Worm (Caenorhabditis elegans): ENCODE measurements around the gene H43I07.4.

Gene H43I07.4

DNA sequence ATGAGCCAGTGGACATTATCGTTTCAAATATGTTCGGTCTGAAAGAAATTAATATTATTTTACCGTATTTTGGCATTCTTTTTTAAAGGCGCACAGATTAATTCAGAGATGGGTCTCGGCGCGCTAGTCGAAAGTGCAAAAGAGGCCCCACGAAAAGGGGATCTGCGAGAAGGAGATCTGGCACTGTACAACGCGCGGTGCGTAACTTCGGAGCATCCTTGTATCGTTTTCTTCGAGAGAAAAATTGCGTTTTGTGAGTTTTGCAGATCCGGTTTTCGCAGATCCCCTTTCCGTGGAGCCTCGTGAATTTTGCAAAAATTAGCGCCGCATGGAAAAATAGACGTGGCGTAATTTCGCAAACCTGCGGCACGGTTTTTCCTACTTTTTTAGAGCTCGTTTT, 34.2 kb upstream of the H43I07.4 start:
- peak; percentile 20 for TF ChIP-seq lin-32 (GFP tag; optimal IDR thresholded peaks at IDR 0.05)
- no peak for TF ChIP-seq nhr-237 (tag; optimal IDR thresholded peaks at IDR 0.05)
- TF ChIP-seq blmp-1 (tag; optimal IDR thresholded peaks at IDR 0.05): no peak
- no peak for TF ChIP-seq ceh-43 (GFP tag; optimal IDR thresholded peaks at IDR 0.05)
- peak; percentile 45 for TF ChIP-seq cnd-1 (tag; optimal IDR thresholded peaks at IDR 0.05)
- TF ChIP-seq sptf-1 (tag; optimal IDR thresholded peaks at IDR 0.05): peak; percentile 2
- no peak for TF ChIP-seq hlh-1 (tag; optimal IDR thresholded peaks at IDR 0.05)
- no peak for TF ChIP-seq mls-2 (tag; optimal IDR thresholded peaks at IDR 0.05)
- TF ChIP-seq M03D4.4 (tag; optimal IDR thresholded peaks at IDR 0.05): no peak
- TF ChIP-seq mab-5 (tag; optimal IDR thresholded peaks at IDR 0.05): no peak
- no peak for TF ChIP-seq lin-13 (tag; optimal IDR thresholded peaks at IDR 0.05)
- TF ChIP-seq nhr-28 (tag; optimal IDR thresholded peaks at IDR 0.05): no peak

DNA sequence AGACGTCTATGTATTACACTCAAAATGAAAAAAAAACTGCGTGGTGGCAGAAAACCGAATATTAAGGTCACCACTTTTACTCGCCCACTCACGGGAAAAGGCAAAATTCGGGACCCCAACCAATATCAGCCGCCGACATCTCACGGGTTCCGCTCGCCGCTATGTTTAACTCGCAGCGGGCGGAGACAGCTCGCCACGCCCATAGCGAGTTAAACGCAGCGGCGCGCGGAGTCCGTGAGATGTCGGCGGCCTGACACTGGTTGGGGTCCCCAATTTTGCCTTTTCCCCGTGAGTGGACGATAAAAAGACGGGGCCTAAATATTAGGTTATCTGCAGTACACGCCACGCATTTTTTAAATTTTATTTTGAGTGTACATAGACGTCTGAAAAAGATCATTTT, 33.4 kb upstream of the H43I07.4 start:
- TF ChIP-seq sem-2 (GFP tag; optimal IDR thresholded peaks at IDR 0.05) (no peak), pha-4 (tag; optimal IDR thresholded peaks at IDR 0.05) (no peak), elt-3 (tag; optimal IDR thresholded peaks at IDR 0.05) (no peak), ceh-83 (GFP tag; optimal IDR thresholded peaks at IDR 0.05) (no peak), mls-2 (tag; optimal IDR thresholded peaks at IDR 0.05) (no peak), zip-8 (tag; optimal IDR thresholded peaks at IDR 0.05) (no peak), bed-3 (GFP tag; optimal IDR thresholded peaks at IDR 0.05) (no peak), sptf-1 (tag; optimal IDR thresholded peaks at IDR 0.05) (no peak), blmp-1 (tag; optimal IDR thresholded peaks at IDR 0.05) (no peak), nhr-12 (tag; optimal IDR thresholded peaks at IDR 0.05) (no peak), snpc-4 (tag; optimal IDR thresholded peaks at IDR 0.05) (no peak), unc-120 (tag; optimal IDR thresholded peaks at IDR 0.05; ENCODE audit: poor library complexity, severe bottlenecking) (no peak), elt-1 (tag; optimal IDR thresholded peaks at IDR 0.05; ENCODE audit: borderline replicate concordance, insufficient read depth) (no peak), tbx-8 (GFP tag; optimal IDR thresholded peaks at IDR 0.05) (no peak)

DNA sequence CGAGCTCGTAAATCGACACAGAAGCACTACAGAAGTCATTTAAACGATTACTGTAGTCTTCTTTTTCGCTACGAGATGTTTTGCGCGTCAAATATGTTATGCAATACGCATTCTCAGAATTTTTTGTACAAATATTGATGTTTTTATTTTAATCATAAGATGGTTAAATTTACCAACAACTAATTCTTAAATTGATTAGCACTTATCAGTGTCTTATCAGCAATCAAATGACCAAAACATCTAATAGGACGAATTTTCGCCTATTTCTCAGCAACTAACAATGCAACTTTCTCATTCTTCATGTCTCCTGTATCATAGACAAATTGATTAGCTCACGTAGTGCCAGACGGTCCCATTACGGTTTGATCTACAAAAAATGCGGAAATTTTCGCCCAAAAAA, 30.1 kb upstream of the H43I07.4 start:
- no peak for TF ChIP-seq ces-1 (GFP tag; optimal IDR thresholded peaks at IDR 0.05)
- no peak for TF ChIP-seq sem-2 (GFP tag; optimal IDR thresholded peaks at IDR 0.05)
- no peak for TF ChIP-seq blmp-1 (tag; optimal IDR thresholded peaks at IDR 0.05)
- no peak for TF ChIP-seq lsy-2 (tag; optimal IDR thresholded peaks at IDR 0.05)
- TF ChIP-seq nhr-76 (tag; optimal IDR thresholded peaks at IDR 0.05): no peak
- TF ChIP-seq hlh-1 (tag; optimal IDR thresholded peaks at IDR 0.05): no peak
- no peak for TF ChIP-seq flh-1 (GFP tag; optimal IDR thresholded peaks at IDR 0.05)
- TF ChIP-seq zip-8 (tag; optimal IDR thresholded peaks at IDR 0.05): no peak
- no peak for TF ChIP-seq lin-13 (tag; optimal IDR thresholded peaks at IDR 0.05)
- TF ChIP-seq ceh-43 (GFP tag; optimal IDR thresholded peaks at IDR 0.05): no peak
- no peak for TF ChIP-seq M03D4.4 (tag; optimal IDR thresholded peaks at IDR 0.05)
- no peak for TF ChIP-seq lin-32 (GFP tag; optimal IDR thresholded peaks at IDR 0.05)
- no peak for TF ChIP-seq bed-3 (GFP tag; optimal IDR thresholded peaks at IDR 0.05)
- no peak for TF ChIP-seq mab-5 (tag; optimal IDR thresholded peaks at IDR 0.05)
- no peak for TF ChIP-seq snpc-4 (tag; optimal IDR thresholded peaks at IDR 0.05)
- TF ChIP-seq unc-120 (tag; optimal IDR thresholded peaks at IDR 0.05; ENCODE audit: poor library complexity, severe bottlenecking): no peak
- TF ChIP-seq mls-2 (tag; optimal IDR thresholded peaks at IDR 0.05): no peak
- TF ChIP-seq unc-62 (GFP tag; optimal IDR thresholded peaks at IDR 0.05): no peak
- no peak for TF ChIP-seq drap-1 (GFP tag; optimal IDR thresholded peaks at IDR 0.05)
- TF ChIP-seq tbx-8 (GFP tag; optimal IDR thresholded peaks at IDR 0.05): no peak

DNA sequence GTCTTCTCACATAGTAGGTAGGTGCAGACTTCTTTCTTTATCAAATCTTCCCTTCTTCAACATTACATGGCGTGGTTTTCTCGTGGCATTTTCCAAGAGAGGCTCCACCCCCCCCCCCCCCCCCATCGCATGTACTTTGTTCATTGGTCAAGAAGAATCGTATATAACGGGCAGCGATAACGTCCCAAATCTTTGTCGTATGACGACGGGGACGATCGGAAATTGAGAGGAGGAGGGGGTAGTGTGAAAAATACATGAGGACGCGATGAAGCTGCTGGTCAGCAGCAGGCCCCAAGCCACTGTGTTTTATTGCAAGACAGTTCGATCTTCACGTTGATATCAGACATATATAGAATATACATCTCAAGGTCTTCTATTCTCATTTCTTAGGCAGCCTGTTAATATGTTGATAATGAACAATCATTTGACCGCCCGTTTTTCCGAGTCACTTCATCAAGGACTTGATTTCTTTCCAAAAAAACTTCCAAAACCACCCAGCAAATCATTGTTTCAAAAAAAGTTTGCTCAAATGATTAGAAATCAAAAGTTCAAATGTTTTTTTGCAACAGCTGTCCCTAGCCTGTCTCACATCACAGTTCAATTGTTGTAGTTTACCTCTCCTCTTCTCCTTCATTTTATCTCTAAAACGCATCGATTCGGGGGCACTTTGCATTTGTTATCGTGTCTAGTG, 29.4 kb upstream of the H43I07.4 start:
- TF ChIP-seq mab-5 (tag; optimal IDR thresholded peaks at IDR 0.05): no peak
- no peak for TF ChIP-seq unc-120 (tag; optimal IDR thresholded peaks at IDR 0.05; ENCODE audit: poor library complexity, severe bottlenecking)
- peak; percentile 6 for TF ChIP-seq ham-2 (GFP tag; optimal IDR thresholded peaks at IDR 0.05)
- no peak for TF ChIP-seq sptf-1 (tag; optimal IDR thresholded peaks at IDR 0.05)

DNA sequence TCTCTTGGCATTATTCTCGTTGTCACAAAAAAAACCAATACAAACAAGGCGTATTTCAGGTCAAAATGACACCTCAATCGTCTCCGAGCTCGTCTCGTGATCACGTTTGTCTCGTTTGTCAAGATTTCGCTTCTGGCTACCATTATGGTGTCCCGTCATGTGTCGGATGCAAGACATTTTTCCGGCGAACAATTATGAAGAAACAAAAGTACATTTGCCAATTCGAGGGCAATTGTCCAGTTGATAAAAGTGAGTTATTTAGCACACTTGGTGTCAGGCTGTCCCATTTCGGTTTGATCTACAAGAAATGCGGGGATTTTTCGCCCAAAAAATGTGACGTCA, 28.8 kb upstream of the H43I07.4 start, which contains the start of gene nhr-114:
TSS of gene nhr-114 (plus strand) at position 59 of the 342 bp plus-strand sequence.
- TF ChIP-seq nhr-2 (tag; optimal IDR thresholded peaks at IDR 0.05) (no peak), cnd-1 (tag; optimal IDR thresholded peaks at IDR 0.05) (no peak), ham-2 (GFP tag; optimal IDR thresholded peaks at IDR 0.05) (no peak), sptf-1 (tag; optimal IDR thresholded peaks at IDR 0.05) (no peak), hlh-1 (tag; optimal IDR thresholded peaks at IDR 0.05) (no peak), nhr-76 (tag; optimal IDR thresholded peaks at IDR 0.05) (no peak), blmp-1 (tag; optimal IDR thresholded peaks at IDR 0.05) (no peak), mls-2 (tag; optimal IDR thresholded peaks at IDR 0.05) (no peak), unc-120 (tag; optimal IDR thresholded peaks at IDR 0.05; ENCODE audit: poor library complexity, severe bottlenecking) (no peak)
